Worm (Caenorhabditis elegans): ENCODE results near the gene plc-2.

Gene plc-2

ce11 chrV:15192377-15192776 lies at the start of gene plc-2:
TSS of gene plc-2 (plus strand) at chrV:15192572.
- no peak for TF ChIP-seq unc-62 (GFP tag; optimal IDR thresholded peaks at IDR 0.05)

ce11 chrV:15143285-15143684 lies 49.1 kb upstream of the plc-2 start, which contains the start of gene K08F9.1:
TSS of gene K08F9.1 (minus strand) at chrV:15143385.
- TF ChIP-seq unc-62 (GFP tag; optimal IDR thresholded peaks at IDR 0.05) = no peak

ce11 chrV:15143798-15144197 lies 48.6 kb upstream of the plc-2 start, which contains the start of gene K08F9.4:
TSS of gene K08F9.4 (plus strand) at chrV:15144019.
- TF ChIP-seq unc-62 (GFP tag; optimal IDR thresholded peaks at IDR 0.05) = no peak

ce11 chrV:15147776-15148175 lies 44.6 kb upstream of the plc-2 start, which contains the start of gene T09F5.20:
TSS of gene T09F5.20 (minus strand) at chrV:15147876.
- no peak for TF ChIP-seq unc-62 (GFP tag; optimal IDR thresholded peaks at IDR 0.05)

ce11 chrV:15148800-15149199 lies 43.6 kb upstream of the plc-2 start, which contains the start of gene T09F5.1:
TSS of gene T09F5.1 (plus strand) at chrV:15149100.
- TF ChIP-seq unc-62 (GFP tag; optimal IDR thresholded peaks at IDR 0.05) = no peak

- TF ChIP-seq unc-62 (GFP tag; optimal IDR thresholded peaks at IDR 0.05) = no peak
Measured at ce11 chrV:15150176-15150575, 42.2 kb upstream of the plc-2 start.

ce11 chrV:15150661-15151060 lies 41.7 kb upstream of the plc-2 start, which contains the start of gene T09F5.2:
TSS of gene T09F5.2 (plus strand) at chrV:15150961.
- no peak for TF ChIP-seq unc-62 (GFP tag; optimal IDR thresholded peaks at IDR 0.05)

- no peak for TF ChIP-seq unc-62 (GFP tag; optimal IDR thresholded peaks at IDR 0.05)
Measured at ce11 chrV:15152010-15152409, 40.4 kb upstream of the plc-2 start.

- no peak for TF ChIP-seq unc-62 (GFP tag; optimal IDR thresholded peaks at IDR 0.05)
Measured at ce11 chrV:15153277-15153676, 39.1 kb upstream of the plc-2 start, which contains the start of gene srh-55. TSS of gene srh-55 (plus strand) at chrV:15153577.

- no peak for TF ChIP-seq unc-62 (GFP tag; optimal IDR thresholded peaks at IDR 0.05)
Measured at ce11 chrV:15156504-15156903, 35.9 kb upstream of the plc-2 start.

- no peak for TF ChIP-seq unc-62 (GFP tag; optimal IDR thresholded peaks at IDR 0.05)
Measured at ce11 chrV:15158691-15159090, 33.7 kb upstream of the plc-2 start, which contains the start of gene str-45. TSS of gene str-45 (plus strand) at chrV:15158991.

- no peak for TF ChIP-seq unc-62 (GFP tag; optimal IDR thresholded peaks at IDR 0.05)
Measured at ce11 chrV:15162697-15163096, 29.7 kb upstream of the plc-2 start, which contains the start of gene srz-11. TSS of gene srz-11 (plus strand) at chrV:15163082.

- no peak for TF ChIP-seq unc-62 (GFP tag; optimal IDR thresholded peaks at IDR 0.05)
Measured at ce11 chrV:15175459-15175858, 16.9 kb upstream of the plc-2 start, which contains the start of gene clec-47. TSS of gene clec-47 (plus strand) at chrV:15175759.

- TF ChIP-seq unc-62 (GFP tag; optimal IDR thresholded peaks at IDR 0.05) = no peak
Measured at ce11 chrV:15179757-15180156, 12.6 kb upstream of the plc-2 start, which contains the start of gene T09F5.10. TSS of gene T09F5.10 (plus strand) at chrV:15180057.

ce11 chrV:15181899-15182298 lies 10.5 kb upstream of the plc-2 start:
- TF ChIP-seq unc-62 (GFP tag; optimal IDR thresholded peaks at IDR 0.05) = no peak

ce11 chrV:15182407-15182806 lies 10.0 kb upstream of the plc-2 start, which contains the start of gene fbxa-84:
TSS of gene fbxa-84 (plus strand) at chrV:15182440.
- TF ChIP-seq unc-62 (GFP tag; optimal IDR thresholded peaks at IDR 0.05) = no peak

Data from whole organism, dauer.